Fruit fly (Drosophila melanogaster) whole organism, larva: ENCODE data around the gene Ubc6.

ENCODE experiments used
- noc ChIP-seq: fragments of 200-800 bp; sonication (Bioruptor generic); optimal IDR thresholded peaks from 3 replicates; lab custom pipeline; 2019; ENCODE audit warnings: missing biosample characterization, mild to moderate bottlenecking, missing genetic modification characterization, moderate library complexity

Gene Ubc6

DNA sequence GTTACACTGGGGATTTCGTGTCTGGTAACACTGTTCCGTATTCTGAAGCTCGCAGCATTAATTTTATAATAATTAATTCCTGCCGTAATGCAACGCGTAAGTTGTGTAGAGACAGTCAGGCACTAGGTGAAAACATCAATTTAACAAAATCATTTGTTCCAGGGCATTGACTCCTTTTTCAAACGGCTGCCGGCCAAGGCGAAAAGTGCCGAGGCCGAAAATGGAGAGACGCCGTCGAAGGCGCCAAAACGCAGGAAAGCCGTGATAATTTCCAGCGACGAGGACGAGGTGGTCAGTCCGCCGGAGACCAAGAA, 45.9 kb downstream of the Ubc6 start:
- no peak for TF ChIP-seq noc (tag; lab: Kevin White, UChicago)

DNA sequence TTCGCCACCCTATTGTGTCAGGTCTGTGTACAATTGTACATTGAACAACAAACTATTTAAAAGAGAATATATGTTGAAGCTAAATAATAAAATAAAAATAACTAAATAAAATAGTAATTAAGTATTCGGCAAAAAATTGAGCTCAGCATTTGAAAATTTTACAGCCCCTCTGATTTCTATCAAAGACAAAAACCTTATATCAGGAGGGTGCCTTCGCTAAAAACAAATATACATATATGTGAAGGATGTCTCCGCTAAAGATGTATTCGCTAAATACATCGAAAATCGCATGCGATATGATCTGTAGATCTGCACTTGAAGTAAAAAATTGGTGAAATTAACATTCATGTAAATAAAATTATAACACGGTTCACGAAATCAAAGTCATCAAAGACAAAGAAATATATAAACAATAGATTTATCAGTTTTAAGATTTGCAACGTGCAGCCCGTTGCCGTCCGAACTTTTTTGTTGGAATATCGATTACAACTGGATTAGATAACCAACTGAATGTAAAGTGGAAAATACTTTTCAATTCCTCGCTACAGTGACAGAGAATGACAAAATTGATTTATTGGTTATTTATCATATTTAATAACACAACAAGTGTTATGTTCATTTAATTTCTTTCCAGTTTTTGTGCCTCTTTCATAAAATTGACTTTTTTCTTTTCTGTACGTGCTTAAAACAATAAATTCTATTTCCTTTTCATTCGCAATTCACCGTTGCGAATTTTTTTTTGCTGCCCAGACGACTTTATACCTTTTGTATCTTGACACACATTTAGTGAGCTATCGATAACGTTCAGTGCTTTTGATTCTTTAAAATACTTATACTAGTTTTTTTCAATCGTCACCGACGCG, 46.5 kb downstream of the Ubc6 start, which contains the start of gene Gnf1:
Gene Gnf1, plus strand, starts transcription at position 859 of the 863 bp plus-strand sequence.
- no peak for TF ChIP-seq noc (tag; lab: Kevin White, UChicago)

DNA sequence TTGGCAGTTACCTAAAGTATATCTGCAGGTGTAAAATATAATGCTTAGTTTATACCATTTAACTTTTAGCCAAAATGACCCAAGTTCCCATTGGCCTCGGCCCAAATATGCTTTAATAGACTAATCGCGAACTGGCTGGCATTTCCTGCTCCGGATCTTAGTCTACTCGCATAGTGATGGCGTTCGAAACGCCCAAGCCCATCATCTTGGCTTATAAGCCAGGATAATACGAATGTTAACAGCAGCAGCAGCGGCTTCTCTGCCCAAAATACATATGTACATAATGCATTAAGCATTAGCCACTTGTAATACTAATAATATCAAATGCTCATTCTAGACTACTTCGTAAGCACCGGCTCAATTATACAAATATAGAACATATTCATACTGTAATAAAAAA, 47.6 kb downstream of the Ubc6 start:
- TF ChIP-seq noc (tag; lab: Kevin White, UChicago) = no peak

DNA sequence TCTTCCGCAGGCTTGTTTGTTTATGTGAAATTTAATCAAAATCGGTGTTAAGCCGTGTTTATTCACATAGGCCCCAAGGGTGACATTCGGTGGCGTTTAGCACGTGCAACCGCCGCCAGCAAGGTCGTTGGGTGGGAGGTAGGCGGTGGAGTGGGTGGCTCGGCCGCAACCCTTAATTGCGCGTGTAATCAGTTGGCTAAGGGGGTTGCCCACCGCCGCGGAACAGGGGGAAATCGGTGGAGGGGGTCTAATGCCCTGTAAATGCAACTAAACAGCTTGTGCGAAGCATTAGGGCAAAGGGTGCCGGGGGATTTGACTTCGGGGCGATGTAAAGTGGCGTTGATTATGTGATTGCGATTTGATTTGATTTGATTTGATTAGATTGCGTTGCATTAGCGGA, 48.9 kb downstream of the Ubc6 start:
- no peak for TF ChIP-seq noc (tag; lab: Kevin White, UChicago)

DNA sequence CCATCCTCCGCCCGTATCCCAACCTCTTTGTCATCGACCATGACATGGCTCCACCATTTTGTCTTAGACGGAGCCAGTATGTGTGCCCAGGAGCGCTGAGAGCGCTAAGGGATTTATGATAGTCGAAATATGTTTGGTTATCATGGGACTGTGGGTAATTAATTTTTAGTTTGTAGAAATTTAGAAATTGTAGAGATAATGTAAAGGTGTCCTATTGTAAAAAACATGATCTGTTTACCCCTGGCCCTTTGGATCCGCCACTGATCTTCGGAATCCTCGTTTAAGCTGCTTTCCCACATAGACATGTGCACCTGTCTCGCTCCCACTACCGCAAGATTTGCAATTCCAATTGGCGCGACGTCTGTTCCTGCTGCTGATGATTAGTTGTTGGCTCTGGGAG, 50.7 kb downstream of the Ubc6 start:
- no peak for TF ChIP-seq noc (tag; lab: Kevin White, UChicago)

DNA sequence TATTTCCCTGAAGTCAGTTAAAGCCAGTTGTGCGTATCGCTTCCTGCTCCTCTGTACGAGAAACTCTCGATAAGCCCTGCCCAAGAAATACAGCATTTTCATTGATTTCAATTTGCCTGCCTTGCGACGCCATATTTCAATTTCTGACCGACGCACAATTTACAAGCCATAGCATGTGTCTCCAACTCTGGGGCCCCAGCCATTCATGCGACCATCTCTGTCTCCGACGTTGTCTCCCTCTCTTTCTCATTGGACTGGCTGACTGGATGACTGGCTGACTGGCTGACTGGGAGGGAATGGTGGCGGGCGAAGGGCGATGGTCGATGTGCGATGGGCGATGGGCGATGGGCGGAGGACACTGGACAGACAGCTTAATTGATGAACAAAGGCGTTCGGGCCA, 51.3 kb downstream of the Ubc6 start:
- no peak for TF ChIP-seq noc (tag; lab: Kevin White, UChicago)

DNA sequence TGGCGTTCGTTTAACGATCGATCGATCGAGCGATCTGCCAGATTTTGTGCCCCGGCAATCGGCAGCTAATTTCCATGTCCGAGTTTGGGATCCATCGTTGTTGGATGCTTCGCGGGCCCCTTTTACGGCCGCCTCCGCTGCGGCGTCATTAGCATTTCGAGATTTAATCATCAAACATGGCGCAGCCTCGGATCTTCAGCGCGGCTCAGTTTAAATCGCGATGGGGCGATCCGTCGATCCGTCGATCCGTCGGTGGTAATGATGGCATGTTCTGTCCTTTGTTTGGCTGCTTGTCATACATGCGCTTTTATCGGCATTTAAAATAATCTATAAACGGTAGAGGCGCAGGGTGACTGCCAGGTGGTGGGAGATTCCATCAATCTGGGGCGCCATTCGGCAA, 52.0 kb downstream of the Ubc6 start:
- no peak for TF ChIP-seq noc (tag; lab: Kevin White, UChicago)
